Fruit fly (Drosophila melanogaster) whole organism, prepupa: ENCODE data around the gene CG4199.

Experiments used
- Blimp-1 ChIP-seq: fragments of 200-800 bp; sonication (Bioruptor generic); optimal IDR thresholded peaks from 3 replicates; lab custom pipeline; 2017; ENCODE audit warnings: missing biosample characterization, missing genetic modification characterization, mild to moderate bottlenecking, moderate library complexity, missing genetic modification reagents
- CG10631 ChIP-seq: fragments of 200-800 bp; sonication (Bioruptor generic); optimal IDR thresholded peaks from 2 replicates; lab custom pipeline; 2016; ENCODE audit warnings: missing biosample characterization, missing genetic modification characterization
- CG11294 ChIP-seq: fragments of 200-800 bp; sonication (Bioruptor generic); IDR thresholded peaks from 2 replicates; pipeline ENCODE4 v1.3.6; 2022; ENCODE audit warnings: missing biosample characterization, missing genetic modification characterization
- CG11762 ChIP-seq: fragments of 200-800 bp; sonication (Bioruptor generic); optimal IDR thresholded peaks from 3 replicates; lab custom pipeline; 2016; ENCODE audit warnings: missing biosample characterization, missing genetic modification characterization; ENCODE audit not compliant: insufficient read depth
- CG11902 ChIP-seq: fragments of 200-800 bp; sonication (Bioruptor generic); optimal IDR thresholded peaks from 3 replicates; lab custom pipeline; 2016; ENCODE audit warnings: missing biosample characterization, missing genetic modification characterization
- CG15336 ChIP-seq: fragments of 200-800 bp; sonication (Bioruptor generic); IDR thresholded peaks from 2 replicates; pipeline ENCODE4 v1.3.6; 2022; ENCODE audit warnings: missing biosample characterization, missing genetic modification characterization
- CG1621 ChIP-seq: fragments of 200-800 bp; sonication (Bioruptor generic); optimal IDR thresholded peaks from 3 replicates; lab custom pipeline; 2018; ENCODE audit warnings: missing biosample characterization, mild to moderate bottlenecking, missing genetic modification characterization
- CG16779 ChIP-seq: fragments of 200-800 bp; sonication (Bioruptor generic); optimal IDR thresholded peaks from 3 replicates; lab custom pipeline; 2017; ENCODE audit warnings: missing biosample characterization, mild to moderate bottlenecking, missing genetic modification characterization
- CG3032 ChIP-seq: fragments of 200-800 bp; optimal IDR thresholded peaks from 2 replicates; lab custom pipeline; 2019; ENCODE audit warnings: missing biosample characterization, mild to moderate bottlenecking, missing genetic modification characterization, moderate library complexity
- CG32006 ChIP-seq: fragments of 200-800 bp; sonication (Bioruptor generic); optimal IDR thresholded peaks from 3 replicates; lab custom pipeline; 2017; ENCODE audit warnings: missing biosample characterization, mild to moderate bottlenecking, missing genetic modification characterization
- CG34406 ChIP-seq: fragments of 200-800 bp; sonication (Bioruptor generic); optimal IDR thresholded peaks from 3 replicates; lab custom pipeline; 2016; ENCODE audit warnings: missing biosample characterization, missing genetic modification characterization
- CG3919 ChIP-seq: fragments of 200-800 bp; sonication (Bioruptor generic); optimal IDR thresholded peaks from 3 replicates; lab custom pipeline; 2016; ENCODE audit warnings: missing biosample characterization, missing genetic modification characterization
- CG4318 ChIP-seq: fragments of 200-800 bp; sonication (Bioruptor generic); optimal IDR thresholded peaks from 3 replicates; lab custom pipeline; 2017; ENCODE audit warnings: missing biosample characterization, mild to moderate bottlenecking, missing genetic modification characterization
- CG6163 ChIP-seq: fragments of 200-800 bp; sonication (Bioruptor generic); IDR thresholded peaks from 3 replicates; pipeline ENCODE4 v1.3.6; 2022; ENCODE audit warnings: missing biosample characterization, missing genetic modification characterization
- CG6276 ChIP-seq: fragments of 200-800 bp; sonication (Bioruptor generic); optimal IDR thresholded peaks from 2 replicates; lab custom pipeline; 2017; ENCODE audit warnings: missing biosample characterization, mild to moderate bottlenecking, missing genetic modification characterization
- CG6792 ChIP-seq: fragments of 200-800 bp; sonication (Bioruptor generic); optimal IDR thresholded peaks from 3 replicates; lab custom pipeline; 2016; ENCODE audit warnings: missing biosample characterization, missing genetic modification characterization
- CG7368 ChIP-seq: fragments of 200-800 bp; sonication (Bioruptor generic); optimal IDR thresholded peaks from 3 replicates; lab custom pipeline; 2016; ENCODE audit warnings: missing biosample characterization, missing genetic modification characterization
- CG8119 ChIP-seq: fragments of 200-800 bp; sonication (Bioruptor generic); IDR thresholded peaks from 3 replicates; pipeline ENCODE4 v1.3.6; 2022; ENCODE audit warnings: missing biosample characterization, missing genetic modification characterization
- CG8319 ChIP-seq: fragments of 200-800 bp; sonication (Bioruptor generic); optimal IDR thresholded peaks from 3 replicates; lab custom pipeline; 2016; ENCODE audit warnings: missing biosample characterization, missing genetic modification characterization
- CG8632 ChIP-seq: fragments of 200-800 bp; sonication (Bioruptor generic); optimal IDR thresholded peaks from 3 replicates; lab custom pipeline; 2016; ENCODE audit warnings: missing biosample characterization, missing genetic modification characterization
- CG9139 ChIP-seq: fragments of 200-800 bp; sonication (Bioruptor generic); optimal IDR thresholded peaks from 3 replicates; lab custom pipeline; 2017; ENCODE audit warnings: missing biosample characterization, mild to moderate bottlenecking, missing genetic modification characterization
- Eip75B ChIP-seq: fragments of 200-800 bp; sonication (Bioruptor generic); optimal IDR thresholded peaks from 3 replicates; lab custom pipeline; 2016; ENCODE audit warnings: missing biosample characterization, missing genetic modification characterization
- Eip93F ChIP-seq: fragments of 200-800 bp; sonication (Bioruptor generic); optimal IDR thresholded peaks from 2 replicates; lab custom pipeline; 2016; ENCODE audit warnings: missing biosample characterization, mild to moderate bottlenecking, missing genetic modification characterization
- Ets96B ChIP-seq: fragments of 200-800 bp; optimal IDR thresholded peaks from 2 replicates; lab custom pipeline; 2019; ENCODE audit warnings: missing biosample characterization, mild to moderate bottlenecking, missing genetic modification characterization, moderate library complexity
- Gug ChIP-seq: fragments of 200-800 bp; sonication (Bioruptor generic); IDR thresholded peaks from 2 replicates; pipeline ENCODE4 v1.3.6; 2022; ENCODE audit warnings: missing biosample characterization, missing genetic modification characterization
- Hr38 ChIP-seq: sonication (Bioruptor generic); optimal IDR thresholded peaks from 2 replicates; lab custom pipeline; 2016; ENCODE audit warnings: missing biosample characterization, missing genetic modification characterization
- Hr39 ChIP-seq: fragments of 200-800 bp; sonication (Bioruptor generic); optimal IDR thresholded peaks from 2 replicates; lab custom pipeline; 2016; ENCODE audit warnings: missing biosample characterization, missing genetic modification characterization
- Hr4 ChIP-seq: fragments of 200-800 bp; sonication (Bioruptor generic); optimal IDR thresholded peaks from 3 replicates; lab custom pipeline; 2016; ENCODE audit warnings: missing biosample characterization, missing genetic modification characterization
- Lpt ChIP-seq: fragments of 200-800 bp; sonication (Bioruptor generic); optimal IDR thresholded peaks from 3 replicates; lab custom pipeline; 2016; ENCODE audit warnings: missing biosample characterization, missing genetic modification characterization
- Met ChIP-seq: fragments of 200-800 bp; sonication (Bioruptor generic); optimal IDR thresholded peaks from 3 replicates; lab custom pipeline; 2016; ENCODE audit warnings: missing biosample characterization, missing genetic modification characterization
- OdsH ChIP-seq: fragments of 200-800 bp; sonication (Bioruptor generic); optimal IDR thresholded peaks from 3 replicates; lab custom pipeline; 2016; ENCODE audit warnings: missing biosample characterization, missing genetic modification characterization
- Smox ChIP-seq: fragments of 200-800 bp; sonication (Bioruptor generic); optimal IDR thresholded peaks from 3 replicates; lab custom pipeline; 2016; ENCODE audit warnings: missing biosample characterization, missing genetic modification characterization
- Sox102F ChIP-seq: fragments of 200-800 bp; sonication (Bioruptor generic); optimal IDR thresholded peaks from 2 replicates; lab custom pipeline; 2016; ENCODE audit warnings: missing biosample characterization, mild to moderate bottlenecking, missing genetic modification characterization
- Sox14 ChIP-seq: fragments of 200-800 bp; sonication (Bioruptor generic); optimal IDR thresholded peaks from 3 replicates; lab custom pipeline; 2016; ENCODE audit warnings: missing biosample characterization, missing genetic modification characterization
- Sox15 ChIP-seq: fragments of 200-800 bp; sonication (Bioruptor generic); optimal IDR thresholded peaks from 3 replicates; lab custom pipeline; 2016; ENCODE audit warnings: missing biosample characterization, missing genetic modification characterization
- achi ChIP-seq: fragments of 200-800 bp; sonication (Bioruptor generic); optimal IDR thresholded peaks from 3 replicates; lab custom pipeline; 2016; ENCODE audit warnings: missing biosample characterization, missing genetic modification characterization
- acj6 ChIP-seq: fragments of 200-800 bp; sonication (Bioruptor generic); optimal IDR thresholded peaks from 3 replicates; lab custom pipeline; 2016; ENCODE audit warnings: missing biosample characterization, missing genetic modification characterization
- cyc ChIP-seq: fragments of 200-800 bp; sonication (Bioruptor generic); optimal IDR thresholded peaks from 3 replicates; lab custom pipeline; 2016; ENCODE audit warnings: missing biosample characterization, missing genetic modification characterization
- dsx ChIP-seq: fragments of 200-800 bp; optimal IDR thresholded peaks from 3 replicates; lab custom pipeline; 2019; ENCODE audit warnings: missing biosample characterization, mild to moderate bottlenecking, missing genetic modification characterization, moderate library complexity; ENCODE audit not compliant: poor library complexity, severe bottlenecking
- eg ChIP-seq: fragments of 200-800 bp; sonication (Bioruptor generic); IDR thresholded peaks from 3 replicates; pipeline ENCODE4 v1.3.6; 2022; ENCODE audit warnings: missing biosample characterization, missing genetic modification characterization
- esn ChIP-seq: fragments of 200-800 bp; sonication (Bioruptor generic); optimal IDR thresholded peaks from 2 replicates; lab custom pipeline; 2016; ENCODE audit warnings: missing biosample characterization, mild to moderate bottlenecking, missing genetic modification characterization, moderate library complexity
- fd59A ChIP-seq: fragments of 200-800 bp; sonication (Bioruptor generic); optimal IDR thresholded peaks from 2 replicates; lab custom pipeline; 2017; ENCODE audit warnings: missing biosample characterization, mild to moderate bottlenecking, missing genetic modification characterization, missing genetic modification reagents
- fd85E ChIP-seq: fragments of 200-800 bp; sonication (Bioruptor generic); optimal IDR thresholded peaks from 3 replicates; lab custom pipeline; 2016; ENCODE audit warnings: missing biosample characterization, missing genetic modification characterization
- lz ChIP-seq: fragments of 200-800 bp; sonication (Bioruptor generic); optimal IDR thresholded peaks from 3 replicates; lab custom pipeline; 2016; ENCODE audit warnings: missing biosample characterization, missing genetic modification characterization
- salr ChIP-seq, 2 experiments: fragments of 200-800 bp; sonication (Bioruptor generic); optimal IDR thresholded peaks; 3 replicates each; lab custom pipeline; 2016 to 2018; ENCODE audit warnings: missing biosample characterization in 2 of 2, missing genetic modification characterization in 2 of 2, mild to moderate bottlenecking in 1 of 2
- spab ChIP-seq: fragments of 200-800 bp; sonication (Bioruptor generic); optimal IDR thresholded peaks from 2 replicates; lab custom pipeline; 2017; ENCODE audit warnings: missing biosample characterization, mild to moderate bottlenecking, missing genetic modification characterization, missing genetic modification reagents
- ss ChIP-seq, 2 experiments: fragments of 200-800 bp; sonication (Bioruptor generic); optimal IDR thresholded peaks; 2 replicates in 1 of 2; 3 replicates in 1 of 2; lab custom pipeline; 2017 to 2018; ENCODE audit warnings: mild to moderate bottlenecking in 2 of 2, missing biosample characterization in 2 of 2, missing genetic modification characterization in 2 of 2, moderate library complexity in 1 of 2
- svp ChIP-seq: fragments of 200-800 bp; sonication (Bioruptor generic); peaks from one replicate; lab custom pipeline; 2016; ENCODE audit warnings: missing biosample characterization, missing genetic modification characterization

CG4199 gene

dm6 chrX:2087501-2087900 lies 14.2 kb upstream of the CG4199 start (continued):
- peak; percentile 86 for TF ChIP-seq CG8119 (GFP tag; lab: Robert Waterston, UW)
- TF ChIP-seq Met (GFP tag; lab: Kevin White, UChicago), result no peak
- TF ChIP-seq Gug (GFP tag; lab: Robert Waterston, UW), result peak; percentile 75
- peak; percentile 37 for TF ChIP-seq Hr39 (GFP tag; lab: Kevin White, UChicago)
- TF ChIP-seq ss (GFP tag; optimal IDR thresholded peaks at IDR 0.05; lab: Kevin White, UChicago), result no peak
- TF ChIP-seq CG8632 (GFP tag; lab: Kevin White, UChicago), result no peak
- peak; percentile 92 for TF ChIP-seq eg (GFP tag; lab: Robert Waterston, UW)
- peak; percentile 16 for TF ChIP-seq Sox14 (GFP tag; lab: Kevin White, UChicago)
- TF ChIP-seq dsx (GFP tag; lab: Kevin White, UChicago), result no peak
- peak; percentile 46 for TF ChIP-seq OdsH (GFP tag; lab: Kevin White, UChicago)
- peak; percentile 73 for TF ChIP-seq svp
- no peak for TF ChIP-seq salr (GFP tag; optimal IDR thresholded peaks at IDR 0.05; lab: Kevin White, UChicago)

dm6 chrX:2083678-2084162 lies 10.4 kb upstream of the CG4199 start:
- TF ChIP-seq CG8119 (GFP tag; lab: Robert Waterston, UW) (peak; percentile 93), CG3919 (peak; percentile 94), CG4318 (peak; percentile 87), Sox102F (peak; percentile 95), Ets96B (peak; percentile 86), Met (GFP tag; lab: Kevin White, UChicago) (peak; percentile 95), CG10631 (GFP tag; lab: Kevin White, UChicago) (peak; percentile 93), Eip75B (peak; percentile 93), Blimp-1 (GFP tag; lab: Kevin White, UChicago) (peak; percentile 64), lz (GFP tag; lab: Kevin White, UChicago) (peak; percentile 95), CG3032 (tag; lab: Kevin White, UChicago) (peak; percentile 82), Hr39 (GFP tag; lab: Kevin White, UChicago) (peak; percentile 95), fd59A (GFP tag; lab: Kevin White, UChicago) (peak; percentile 82), Hr38 (peak; percentile 21), CG16779 (peak; percentile 81), CG7368 (GFP tag; lab: Kevin White, UChicago) (peak; percentile 96), CG6792 (GFP tag; lab: Kevin White, UChicago) (peak; percentile 95), achi (GFP tag; lab: Kevin White, UChicago) (peak; percentile 93), CG11902 (GFP tag; lab: Kevin White, UChicago) (peak; percentile 91), acj6 (GFP tag; lab: Kevin White, UChicago) (peak; percentile 93), Lpt (GFP tag; lab: Kevin White, UChicago) (peak; percentile 91), esn (GFP tag; lab: Kevin White, UChicago) (peak; percentile 94), fd85E (GFP tag; lab: Kevin White, UChicago) (peak; percentile 92), CG34406 (GFP tag; lab: Kevin White, UChicago) (peak; percentile 91), svp (peak; percentile 98), CG1621 (peak; percentile 92), CG11294 (GFP tag; lab: Robert Waterston, UW) (peak; percentile 82), Sox15 (GFP tag; lab: Kevin White, UChicago) (peak; percentile 90), cyc (GFP tag; lab: Kevin White, UChicago) (peak; percentile 95), CG15336 (GFP tag; lab: Robert Waterston, UW) (peak; percentile 96), spab (GFP tag; lab: Kevin White, UChicago) (peak; percentile 80), salr (GFP tag; optimal IDR thresholded peaks at IDR 0.05; lab: Kevin White, UChicago) (peak; percentile 81 to 90), CG11762 (GFP tag; lab: Kevin White, UChicago) (peak; percentile 89), Hr4 (GFP tag; lab: Kevin White, UChicago) (peak; percentile 93), Smox (GFP tag; lab: Kevin White, UChicago) (peak; percentile 92), eg (GFP tag; lab: Robert Waterston, UW) (peak; percentile 91), Eip93F (no peak), CG6163 (GFP tag; lab: Robert Waterston, UW) (peak; percentile 95), CG9139 (GFP tag; lab: Kevin White, UChicago) (peak; percentile 89), CG6276 (GFP tag; lab: Kevin White, UChicago) (peak; percentile 84), CG32006 (GFP tag; lab: Kevin White, UChicago) (peak; percentile 94), OdsH (GFP tag; lab: Kevin White, UChicago) (peak; percentile 94), Gug (GFP tag; lab: Robert Waterston, UW) (peak; percentile 92), CG8319 (peak; percentile 88), dsx (GFP tag; lab: Kevin White, UChicago) (peak; percentile 85)
